Fruit fly (Drosophila melanogaster) whole organism, wandering third instar larva: ENCODE results near the gene Gr23a.

Experiments used
- Dif ChIP-seq: fragments of 200-275, 200-300 bp; sonication (Bioruptor generic); optimal IDR thresholded peaks from 2 replicates; lab custom pipeline; 2018; ENCODE audit warnings: missing biosample characterization, missing genetic modification characterization; ENCODE audit not compliant: partially characterized antibody
- fru ChIP-seq: fragments of 200-800 bp; sonication (Bioruptor generic); optimal IDR thresholded peaks from 3 replicates; lab custom pipeline; 2016; ENCODE audit warnings: missing biosample characterization, mild to moderate bottlenecking, missing genetic modification characterization

Gene Gr23a

dm6 chr2L:2721317-2721716 is 51.7 kb downstream of the Gr23a start:
- TF ChIP-seq Dif (GFP tag; lab: Kevin White, UChicago), result no peak
- peak; percentile 4 for TF ChIP-seq fru (GFP tag; lab: Kevin White, UChicago)
